Worm (Caenorhabditis elegans) whole organism, L3 larva: ENCODE data around the gene C49A9.1.

ENCODE experiments used
- R02D3.7 ChIP-seq: fragments of 150-350 bp; optimal IDR thresholded peaks from 2 replicates; lab custom pipeline; 2014; ENCODE audit warnings: missing biosample characterization, missing genetic modification characterization
- ZK546.5 ChIP-seq: sonication (generic microtip); optimal IDR thresholded peaks from 2 replicates; lab custom pipeline; 2017; ENCODE audit warnings: missing biosample characterization, missing genetic modification characterization
- aly-2 ChIP-seq: fragments of 150-350 bp; optimal IDR thresholded peaks from 2 replicates; lab custom pipeline; 2014; ENCODE audit warnings: missing biosample characterization, missing genetic modification characterization
- ama-1 ChIP-seq: fragments of 150-350 bp; optimal IDR thresholded peaks from 2 replicates; lab custom pipeline; 2018
- ceh-16 ChIP-seq: sonication (generic microtip); optimal IDR thresholded peaks from 2 replicates; lab custom pipeline; 2017; ENCODE audit warnings: missing biosample characterization, missing genetic modification characterization
- ceh-28 ChIP-seq: fragments of 150-350 bp; optimal IDR thresholded peaks from 2 replicates; lab custom pipeline; 2014; ENCODE audit warnings: missing biosample characterization, missing genetic modification reagents, missing genetic modification characterization
- ceh-82 ChIP-seq: fragments of 150-350 bp; optimal IDR thresholded peaks from 2 replicates; lab custom pipeline; 2014; ENCODE audit warnings: missing biosample characterization, missing genetic modification characterization
- ceh-9 ChIP-seq: sonication (generic microtip); optimal IDR thresholded peaks from 2 replicates; lab custom pipeline; 2018; ENCODE audit warnings: missing biosample characterization, missing genetic modification characterization
- daf-12 ChIP-seq: fragments of 150-350 bp; optimal IDR thresholded peaks from 2 replicates; lab custom pipeline; 2014; ENCODE audit warnings: missing biosample characterization, missing genetic modification reagents, missing genetic modification characterization
- egl-27 ChIP-seq: sonication (generic microtip); optimal IDR thresholded peaks from 4 replicates; lab custom pipeline; 2017; ENCODE audit warnings: missing biosample characterization, missing genetic modification reagents, missing genetic modification characterization
- egl-5 ChIP-seq: fragments of 150-350 bp; optimal IDR thresholded peaks from 2 replicates; lab custom pipeline; 2017; ENCODE audit warnings: missing biosample characterization, missing genetic modification reagents, missing genetic modification characterization, inconsistent platforms
- elt-1 ChIP-seq: fragments of 150-350 bp; optimal IDR thresholded peaks from 2 replicates; lab custom pipeline; 2014; ENCODE audit warnings: missing biosample characterization, missing genetic modification characterization
- elt-2 ChIP-seq: sonication (generic microtip); optimal IDR thresholded peaks from 2 replicates; lab custom pipeline; 2016; ENCODE audit warnings: missing genetic modification reagents, mild to moderate bottlenecking, missing genetic modification characterization, missing compliant biosample characterization
- elt-3 ChIP-seq, 3 experiments: fragments of 150-350 bp in 1 of 3; sonication (generic microtip) in 2 of 3; optimal IDR thresholded peaks; 2 replicates in 2 of 3; 4 replicates in 1 of 3; lab custom pipeline; 2014 to 2017; ENCODE audit warnings: missing biosample characterization in 3 of 3, missing genetic modification characterization in 3 of 3
- eor-1 ChIP-seq, 2 experiments: fragments of 150-350 bp; optimal IDR thresholded peaks; 2 replicates each; lab custom pipeline; 2014 to 2018; ENCODE audit warnings: missing biosample characterization in 2 of 2, missing genetic modification characterization in 2 of 2
- fkh-10 ChIP-seq: sonication (generic microtip); optimal IDR thresholded peaks from 2 replicates; lab custom pipeline; 2017; ENCODE audit warnings: missing biosample characterization, missing genetic modification reagents, missing genetic modification characterization
- fkh-2 ChIP-seq: fragments of 150-350 bp; optimal IDR thresholded peaks from 2 replicates; lab custom pipeline; 2014; ENCODE audit warnings: missing biosample characterization, missing genetic modification reagents, missing genetic modification characterization
- fos-1 ChIP-seq: fragments of 150-350 bp; optimal IDR thresholded peaks from 2 replicates; lab custom pipeline; 2014; ENCODE audit warnings: missing biosample characterization, missing genetic modification characterization
- hmg-11 ChIP-seq: sonication (generic microtip); optimal IDR thresholded peaks from 2 replicates; lab custom pipeline; 2016; ENCODE audit warnings: missing genetic modification characterization, missing compliant biosample characterization
- jun-1 ChIP-seq: fragments of 150-350 bp; optimal IDR thresholded peaks from 2 replicates; lab custom pipeline; 2014; ENCODE audit warnings: missing biosample characterization, missing genetic modification reagents, missing genetic modification characterization
- lin-15B ChIP-seq: fragments of 150-350 bp; optimal IDR thresholded peaks from 2 replicates; lab custom pipeline; 2014; ENCODE audit warnings: missing biosample characterization, missing genetic modification characterization
- lin-39 ChIP-seq: fragments of 150-350 bp; optimal IDR thresholded peaks from 2 replicates; lab custom pipeline; 2018; ENCODE audit warnings: missing biosample characterization, missing genetic modification reagents, missing genetic modification characterization
- lsy-12 ChIP-seq: sonication (generic microtip); optimal IDR thresholded peaks from 2 replicates; lab custom pipeline; 2016; ENCODE audit warnings: mild to moderate bottlenecking, missing genetic modification characterization, missing compliant biosample characterization
- mdl-1 ChIP-seq: fragments of 150-350 bp; optimal IDR thresholded peaks from 2 replicates; lab custom pipeline; 2014; ENCODE audit warnings: missing biosample characterization, missing genetic modification characterization
- mml-1 ChIP-seq: fragments of 150-350 bp; sonication (generic microtip); optimal IDR thresholded peaks from 3 replicates; lab custom pipeline; 2014; ENCODE audit warnings: missing biosample characterization, missing genetic modification characterization
- nfya-1 ChIP-seq: sonication (generic microtip); optimal IDR thresholded peaks from 2 replicates; lab custom pipeline; 2017; ENCODE audit warnings: missing genetic modification characterization, mild to moderate bottlenecking, missing compliant biosample characterization, antibody characterized with exemption, moderate library complexity; ENCODE audit not compliant: insufficient read depth
- nhr-11 ChIP-seq: fragments of 150-350 bp; optimal IDR thresholded peaks from 2 replicates; lab custom pipeline; 2014; ENCODE audit warnings: missing biosample characterization, missing genetic modification characterization
- nhr-12 ChIP-seq: fragments of 150-350 bp; optimal IDR thresholded peaks from 2 replicates; lab custom pipeline; 2014; ENCODE audit warnings: missing biosample characterization, missing genetic modification characterization
- nhr-23 ChIP-seq: fragments of 150-350 bp; optimal IDR thresholded peaks from 2 replicates; lab custom pipeline; 2014; ENCODE audit warnings: missing biosample characterization, missing genetic modification reagents, missing genetic modification characterization
- nhr-237 ChIP-seq: fragments of 150-350 bp; optimal IDR thresholded peaks from 2 replicates; lab custom pipeline; 2014; ENCODE audit warnings: missing biosample characterization, missing genetic modification characterization
- nhr-25 ChIP-seq: sonication (generic microtip); optimal IDR thresholded peaks from 2 replicates; lab custom pipeline; 2017; ENCODE audit warnings: missing biosample characterization, missing genetic modification characterization
- nhr-28 ChIP-seq: fragments of 150-350 bp; optimal IDR thresholded peaks from 2 replicates; lab custom pipeline; 2014; ENCODE audit warnings: missing biosample characterization, missing genetic modification characterization
- nhr-43 ChIP-seq: sonication (generic microtip); optimal IDR thresholded peaks from 2 replicates; lab custom pipeline; 2016; ENCODE audit warnings: mild to moderate bottlenecking, missing genetic modification characterization, missing compliant biosample characterization; ENCODE audit not compliant: poor library complexity, severe bottlenecking
- nhr-67 ChIP-seq: fragments of 150-350 bp; optimal IDR thresholded peaks from 2 replicates; lab custom pipeline; 2014; ENCODE audit warnings: missing biosample characterization, missing genetic modification characterization
- nhr-76 ChIP-seq: fragments of 150-350 bp; sonication (generic microtip); optimal IDR thresholded peaks from 5 replicates; lab custom pipeline; 2014; ENCODE audit warnings: missing biosample characterization, missing genetic modification characterization
- nhr-77 ChIP-seq: fragments of 150-350 bp; optimal IDR thresholded peaks from 2 replicates; lab custom pipeline; 2014; ENCODE audit warnings: missing biosample characterization, missing genetic modification characterization
- pha-4 ChIP-seq: fragments of 150-350 bp; optimal IDR thresholded peaks from 2 replicates; lab custom pipeline; 2014; ENCODE audit warnings: missing biosample characterization, missing genetic modification reagents, missing genetic modification characterization
- pqm-1 ChIP-seq: fragments of 150-350 bp; optimal IDR thresholded peaks from 2 replicates; lab custom pipeline; 2017; ENCODE audit warnings: missing biosample characterization, missing genetic modification characterization, inconsistent platforms
- sea-2 ChIP-seq: fragments of 150-350 bp; sonication (generic microtip); optimal IDR thresholded peaks from 4 replicates; lab custom pipeline; 2014; ENCODE audit warnings: missing biosample characterization, missing genetic modification reagents, missing genetic modification characterization
- skn-1 ChIP-seq: fragments of 150-350 bp; optimal IDR thresholded peaks from 2 replicates; lab custom pipeline; 2014; ENCODE audit warnings: missing biosample characterization, missing genetic modification characterization
- snpc-4 ChIP-seq: fragments of 150-350 bp; optimal IDR thresholded peaks from 2 replicates; lab custom pipeline; 2014; ENCODE audit warnings: missing biosample characterization, missing genetic modification characterization
- tbx-2 ChIP-seq: sonication (generic microtip); optimal IDR thresholded peaks from 2 replicates; lab custom pipeline; 2016; ENCODE audit warnings: mild to moderate bottlenecking, missing genetic modification characterization, missing compliant biosample characterization
- unc-39 ChIP-seq: sonication (generic microtip); optimal IDR thresholded peaks from 4 replicates; lab custom pipeline; 2017; ENCODE audit warnings: missing biosample characterization, missing genetic modification characterization
- unc-62 ChIP-seq: fragments of 150-350 bp; sonication (generic microtip); optimal IDR thresholded peaks from 4 replicates; lab custom pipeline; 2014; ENCODE audit warnings: missing biosample characterization, missing genetic modification reagents, missing genetic modification characterization
- zag-1 ChIP-seq: fragments of 150-350 bp; optimal IDR thresholded peaks from 2 replicates; lab custom pipeline; 2014; ENCODE audit warnings: missing biosample characterization, missing genetic modification characterization
- ztf-11 ChIP-seq: fragments of 150-350 bp; optimal IDR thresholded peaks from 2 replicates; lab custom pipeline; 2014; ENCODE audit warnings: missing biosample characterization, missing genetic modification characterization
- ztf-4 ChIP-seq: fragments of 150-350 bp; optimal IDR thresholded peaks from 2 replicates; lab custom pipeline; 2014; ENCODE audit warnings: missing biosample characterization, missing genetic modification characterization

C49A9.1 gene

DNA sequence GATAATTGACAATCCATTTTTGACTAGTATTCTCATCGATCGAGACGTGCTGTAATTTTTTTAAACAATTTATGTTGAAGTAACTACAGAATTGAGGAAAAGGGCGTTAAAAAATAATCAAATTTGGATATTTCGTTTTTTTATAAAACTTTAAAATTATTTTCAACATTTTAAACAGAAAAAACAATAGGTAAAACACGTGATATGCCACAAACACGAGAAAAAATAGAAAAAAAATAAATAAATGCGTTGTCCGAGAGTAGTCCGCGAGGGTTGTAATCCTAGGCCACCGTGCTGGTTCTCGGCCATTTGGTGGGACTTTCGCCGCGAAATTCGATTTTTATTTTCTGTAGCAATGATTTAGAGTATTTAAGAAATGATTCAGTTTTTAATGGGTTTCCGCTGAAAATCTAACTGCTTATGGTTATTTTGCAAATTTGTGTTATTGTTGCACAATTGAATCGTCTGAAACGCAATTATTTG lies 21.7 kb upstream of the C49A9.1 start, which contains the start of gene C49A9.10:
Gene C49A9.10, minus strand, starts transcription at position 51 of the 483 bp plus-strand sequence.
- TF ChIP-seq elt-3 (tag; optimal IDR thresholded peaks at IDR 0.05; lab: Kevin White, UChicago) (no peak), fkh-2 (tag; lab: Kevin White, UChicago) (no peak), ceh-16 (tag; lab: Kevin White, UChicago) (no peak), fos-1 (no peak), nhr-77 (tag; lab: Kevin White, UChicago) (no peak), daf-12 (tag; lab: Kevin White, UChicago) (no peak), fkh-10 (GFP tag; lab: Kevin White, UChicago) (peak; percentile 42), mml-1 (tag; lab: Kevin White, UChicago) (no peak), nhr-237 (tag; lab: Kevin White, UChicago) (no peak), lsy-12 (tag; lab: Kevin White, UChicago) (peak; percentile 68), nhr-12 (tag; lab: Kevin White, UChicago) (no peak), skn-1 (peak; percentile 28), elt-2 (peak; percentile 42), lin-39 (tag; lab: Kevin White, UChicago) (peak; percentile 68), mdl-1 (no peak), sea-2 (GFP tag; lab: Kevin White, UChicago) (no peak), eor-1 (tag; optimal IDR thresholded peaks at IDR 0.05; lab: Kevin White, UChicago) (no peak), R02D3.7 (tag; lab: Kevin White, UChicago) (no peak), unc-62 (GFP tag; lab: Kevin White, UChicago) (no peak), nhr-11 (tag; lab: Kevin White, UChicago) (no peak), tbx-2 (tag; lab: Kevin White, UChicago) (peak; percentile 36), nhr-25 (tag; lab: Kevin White, UChicago) (peak; percentile 26), ceh-28 (tag; lab: Kevin White, UChicago) (peak; percentile 58), nhr-28 (tag; lab: Kevin White, UChicago) (no peak), jun-1 (tag; lab: Kevin White, UChicago) (no peak), ZK546.5 (tag; lab: Kevin White, UChicago) (no peak), aly-2 (no peak), nhr-76 (no peak), nhr-43 (tag; lab: Kevin White, UChicago) (peak; percentile 97), ama-1 (lab: Kevin White, UChicago) (no peak), lin-15B (tag; lab: Kevin White, UChicago) (peak; percentile 85), pha-4 (tag; lab: Kevin White, UChicago) (peak; percentile 93), nhr-23 (tag; lab: Kevin White, UChicago) (no peak), nhr-67 (tag; lab: Kevin White, UChicago) (no peak), egl-27 (no peak), ztf-4 (tag; lab: Kevin White, UChicago) (no peak), nfya-1 (tag; lab: Kevin White, UChicago) (peak; percentile 76), elt-1 (tag; lab: Kevin White, UChicago) (no peak), zag-1 (tag; lab: Kevin White, UChicago) (no peak), egl-5 (tag; lab: Kevin White, UChicago) (peak; percentile 13), hmg-11 (tag; lab: Kevin White, UChicago) (peak; percentile 89), ceh-9 (tag; lab: Kevin White, UChicago) (no peak), pqm-1 (tag; lab: Kevin White, UChicago) (peak; percentile 54), ceh-82 (tag; lab: Kevin White, UChicago) (peak; percentile 35), ztf-11 (tag; lab: Kevin White, UChicago) (no peak), snpc-4 (tag; lab: Kevin White, UChicago) (peak; percentile 80), unc-39 (tag; lab: Kevin White, UChicago) (no peak)
